Fruit fly (Drosophila melanogaster): ENCODE measurements around the gene Tdg.

Tdg gene

dm6 chr4:509853-510252 lies 47.8 kb downstream of the Tdg start:
- TF ChIP-seq psq (optimal IDR thresholded peaks at IDR 0.05) = no peak

dm6 chr4:508405-508955 lies 49.2 kb downstream of the Tdg start:
- TF ChIP-seq EcR (GFP tag; optimal IDR thresholded peaks at IDR 0.05) (no peak), Dll (optimal IDR thresholded peaks at IDR 0.05) (no peak), psq (optimal IDR thresholded peaks at IDR 0.05) (no peak), pan (optimal IDR thresholded peaks at IDR 0.05) (no peak), CG8478 (optimal IDR thresholded peaks at IDR 0.05) (no peak), usp (GFP tag; optimal IDR thresholded peaks at IDR 0.05) (no peak)

- TF ChIP-seq usp (GFP tag; optimal IDR thresholded peaks at IDR 0.05) = no peak
- no peak for TF ChIP-seq CG8478 (optimal IDR thresholded peaks at IDR 0.05)
- TF ChIP-seq Dll (optimal IDR thresholded peaks at IDR 0.05) = peak; percentile 63
- no peak for TF ChIP-seq psq (optimal IDR thresholded peaks at IDR 0.05)
- no peak for TF ChIP-seq EcR (GFP tag; optimal IDR thresholded peaks at IDR 0.05)
These were observed 50.1 kb downstream of the Tdg start for dm6 chr4:507252-508202.

dm6 chr4:505980-506614 lies 51.6 kb downstream of the Tdg start:
- TF ChIP-seq psq (optimal IDR thresholded peaks at IDR 0.05) = no peak

dm6 chr4:505112-505619 lies 52.5 kb downstream of the Tdg start:
- no peak for TF ChIP-seq EcR (GFP tag; optimal IDR thresholded peaks at IDR 0.05)
- TF ChIP-seq pan (optimal IDR thresholded peaks at IDR 0.05) = no peak
- TF ChIP-seq CG8478 (optimal IDR thresholded peaks at IDR 0.05) = no peak
- no peak for TF ChIP-seq Dll (optimal IDR thresholded peaks at IDR 0.05)
- TF ChIP-seq usp (GFP tag; optimal IDR thresholded peaks at IDR 0.05) = no peak
- no peak for TF ChIP-seq psq (optimal IDR thresholded peaks at IDR 0.05)

- TF ChIP-seq psq (optimal IDR thresholded peaks at IDR 0.05) (no peak), EcR (GFP tag; optimal IDR thresholded peaks at IDR 0.05) (no peak), Dll (optimal IDR thresholded peaks at IDR 0.05) (no peak), pan (optimal IDR thresholded peaks at IDR 0.05) (no peak), usp (GFP tag; optimal IDR thresholded peaks at IDR 0.05) (no peak), CG8478 (optimal IDR thresholded peaks at IDR 0.05) (no peak)
These were observed 55.1 kb downstream of the Tdg start for dm6 chr4:502510-503087.

- TF ChIP-seq Dll (optimal IDR thresholded peaks at IDR 0.05) (no peak), pan (optimal IDR thresholded peaks at IDR 0.05) (no peak)
These were observed 56.1 kb downstream of the Tdg start, which contains the start of gene zfh2 for dm6 chr4:501479-501993. Gene zfh2, plus strand, starts transcription at chr4:501810.

- TF ChIP-seq CG8478 (optimal IDR thresholded peaks at IDR 0.05) (no peak), Dll (optimal IDR thresholded peaks at IDR 0.05) (no peak), psq (optimal IDR thresholded peaks at IDR 0.05) (no peak), usp (GFP tag; optimal IDR thresholded peaks at IDR 0.05) (no peak), EcR (GFP tag; optimal IDR thresholded peaks at IDR 0.05) (no peak), pan (optimal IDR thresholded peaks at IDR 0.05) (no peak)
These were observed 58.6 kb downstream of the Tdg start for dm6 chr4:499080-499479.

dm6 chr4:498324-498850 lies 59.3 kb downstream of the Tdg start:
- TF ChIP-seq CG8478 (optimal IDR thresholded peaks at IDR 0.05) (no peak), pan (optimal IDR thresholded peaks at IDR 0.05) (no peak), Dll (optimal IDR thresholded peaks at IDR 0.05) (no peak), psq (optimal IDR thresholded peaks at IDR 0.05) (no peak)

dm6 chr4:497724-498123 lies 59.9 kb downstream of the Tdg start:
- TF ChIP-seq usp (GFP tag; optimal IDR thresholded peaks at IDR 0.05) (no peak), pan (optimal IDR thresholded peaks at IDR 0.05) (no peak), EcR (GFP tag; optimal IDR thresholded peaks at IDR 0.05) (no peak), Dll (optimal IDR thresholded peaks at IDR 0.05) (no peak), psq (optimal IDR thresholded peaks at IDR 0.05) (no peak), CG8478 (optimal IDR thresholded peaks at IDR 0.05) (no peak)

dm6 chr4:492597-492996 lies 65.1 kb downstream of the Tdg start:
- TF ChIP-seq CG8478 (optimal IDR thresholded peaks at IDR 0.05) = no peak
- TF ChIP-seq usp (GFP tag; optimal IDR thresholded peaks at IDR 0.05) = no peak
- no peak for TF ChIP-seq psq (optimal IDR thresholded peaks at IDR 0.05)
- TF ChIP-seq Dll (optimal IDR thresholded peaks at IDR 0.05) = no peak
- TF ChIP-seq pan (optimal IDR thresholded peaks at IDR 0.05) = no peak
- TF ChIP-seq EcR (GFP tag; optimal IDR thresholded peaks at IDR 0.05) = no peak
